Fruit fly (Drosophila melanogaster) whole organism, embryonic: Measurements from ENCODE around the gene Psf2.

Source experiments
- C15 ChIP-seq: fragments of 200-800 bp; sonication (Bioruptor generic); IDR thresholded peaks from 3 replicates; pipeline ENCODE4 v1.3.6; 2022; ENCODE audit warnings: missing biosample characterization, missing genetic modification characterization
- CG10147 ChIP-seq: fragments of 200-800 bp; sonication (Bioruptor generic); optimal IDR thresholded peaks from 2 replicates; lab custom pipeline; 2019; ENCODE audit warnings: missing biosample characterization, mild to moderate bottlenecking, missing genetic modification characterization, moderate library complexity
- CG10209 ChIP-seq: fragments of 200-800 bp; sonication (Bioruptor generic); optimal IDR thresholded peaks from 3 replicates; lab custom pipeline; 2017; ENCODE audit warnings: missing biosample characterization, mild to moderate bottlenecking, missing genetic modification characterization, missing genetic modification reagents
- CG10366 ChIP-seq: fragments of 200-800 bp; sonication (Bioruptor generic); IDR thresholded peaks from 2 replicates; pipeline ENCODE4 v1.3.6; 2022; ENCODE audit warnings: missing biosample characterization, missing genetic modification characterization
- CG10979 ChIP-seq: fragments of 200-800 bp; sonication (Bioruptor generic); optimal IDR thresholded peaks from 2 replicates; lab custom pipeline; 2018; ENCODE audit warnings: missing biosample characterization, mild to moderate bottlenecking, missing genetic modification characterization, moderate library complexity
- CG11247 ChIP-seq: fragments of 200-800 bp; sonication (Bioruptor generic); IDR thresholded peaks from 2 replicates; pipeline ENCODE4 v1.3.6; 2022; ENCODE audit warnings: missing biosample characterization, missing genetic modification characterization
- CG12236 ChIP-seq: fragments of 200-800 bp; sonication (Bioruptor generic); optimal IDR thresholded peaks from 2 replicates; lab custom pipeline; 2016; ENCODE audit warnings: missing biosample characterization, missing genetic modification characterization
- CG14014 ChIP-seq: fragments of 200-800 bp; sonication (Bioruptor generic); IDR thresholded peaks from 2 replicates; pipeline ENCODE4 v1.3.6; 2022; ENCODE audit warnings: missing biosample characterization, missing genetic modification characterization
- CG1792 ChIP-seq: fragments of 200-800 bp; sonication (Bioruptor generic); optimal IDR thresholded peaks from 2 replicates; lab custom pipeline; 2016; ENCODE audit warnings: missing biosample characterization, missing genetic modification characterization
- CG18476 ChIP-seq: fragments of 200-800 bp; sonication (Bioruptor generic); optimal IDR thresholded peaks from 2 replicates; lab custom pipeline; 2016; ENCODE audit warnings: missing biosample characterization, mild to moderate bottlenecking, missing genetic modification characterization
- CG18599 ChIP-seq: fragments of 200-800 bp; sonication (Bioruptor generic); optimal IDR thresholded peaks from 3 replicates; lab custom pipeline; 2017; ENCODE audit warnings: missing biosample characterization, missing genetic modification characterization, mild to moderate bottlenecking, moderate library complexity, missing genetic modification reagents
- CG30431 ChIP-seq: fragments of 200-800 bp; sonication (Bioruptor generic); optimal IDR thresholded peaks from 2 replicates; lab custom pipeline; 2017; ENCODE audit warnings: missing biosample characterization, missing genetic modification characterization
- CG33213 ChIP-seq: fragments of 200-800 bp; sonication (Bioruptor generic); optimal IDR thresholded peaks from 3 replicates; lab custom pipeline; 2016; ENCODE audit warnings: missing biosample characterization, missing genetic modification characterization
- CG7745 ChIP-seq: fragments of 200-800 bp; sonication (Bioruptor generic); optimal IDR thresholded peaks from 2 replicates; lab custom pipeline; 2018; ENCODE audit warnings: missing biosample characterization, mild to moderate bottlenecking, missing genetic modification characterization, moderate library complexity
- CG9609 ChIP-seq: fragments of 200-800 bp; sonication (Bioruptor generic); optimal IDR thresholded peaks from 3 replicates; lab custom pipeline; 2016; ENCODE audit warnings: missing biosample characterization, missing genetic modification characterization
- CG9727 ChIP-seq: fragments of 200-800 bp; sonication (Bioruptor generic); optimal IDR thresholded peaks from 3 replicates; lab custom pipeline; 2017; ENCODE audit warnings: missing biosample characterization, mild to moderate bottlenecking, missing genetic modification characterization
- Dbx ChIP-seq: fragments of 200-800 bp; sonication (Bioruptor generic); IDR thresholded peaks from 3 replicates; pipeline ENCODE4 v1.3.6; 2022; ENCODE audit warnings: missing biosample characterization, missing genetic modification characterization
- Doc3 ChIP-seq: fragments of 200-800 bp; sonication (Bioruptor generic); IDR thresholded peaks from 3 replicates; pipeline ENCODE4 v1.3.6; 2022; ENCODE audit warnings: missing biosample characterization, missing genetic modification characterization; ENCODE audit not compliant: partially characterized antibody
- ERR ChIP-seq: fragments of 200-800 bp; sonication (Bioruptor generic); optimal IDR thresholded peaks from 2 replicates; lab custom pipeline; 2016; ENCODE audit warnings: missing biosample characterization, missing genetic modification characterization
- Hey ChIP-seq: fragments of 200-800 bp; sonication (Bioruptor generic); optimal IDR thresholded peaks from 3 replicates; lab custom pipeline; 2018; ENCODE audit warnings: missing biosample characterization, mild to moderate bottlenecking, missing genetic modification characterization
- NFAT ChIP-seq: fragments of 200-800 bp; sonication (Bioruptor generic); IDR thresholded peaks from 2 replicates; pipeline ENCODE4 v1.3.6; 2022; ENCODE audit warnings: missing biosample characterization, missing genetic modification characterization
- Poxn ChIP-seq: fragments of 200-800 bp; sonication (Bioruptor generic); IDR thresholded peaks from 2 replicates; pipeline ENCODE4 v1.3.6; 2022; ENCODE audit warnings: missing biosample characterization, missing genetic modification characterization
- Sry-β ChIP-seq: fragments of 200-800 bp; sonication (Bioruptor generic); optimal IDR thresholded peaks from 2 replicates; lab custom pipeline; 2018; ENCODE audit warnings: missing biosample characterization, mild to moderate bottlenecking, missing genetic modification characterization, moderate library complexity
- ac ChIP-seq: fragments of 200-800 bp; sonication (Bioruptor generic); optimal IDR thresholded peaks from 3 replicates; lab custom pipeline; 2017; ENCODE audit warnings: missing biosample characterization, mild to moderate bottlenecking, missing genetic modification characterization
- bigmax ChIP-seq: fragments of 200-800 bp; sonication (Bioruptor generic); optimal IDR thresholded peaks from 2 replicates; lab custom pipeline; 2018; ENCODE audit warnings: missing biosample characterization, mild to moderate bottlenecking, missing genetic modification characterization
- bsh ChIP-seq, 2 experiments: fragments of 200-800 bp; sonication (Bioruptor generic); optimal IDR thresholded peaks; 2 replicates each; lab custom pipeline; 2017 to 2018; ENCODE audit warnings: mild to moderate bottlenecking in 2 of 2, missing biosample characterization in 2 of 2, missing genetic modification characterization in 2 of 2, moderate library complexity in 1 of 2
- btn ChIP-seq: fragments of 200-800 bp; sonication (Bioruptor generic); optimal IDR thresholded peaks from 2 replicates; lab custom pipeline; 2016; ENCODE audit warnings: missing biosample characterization, missing genetic modification characterization
- caup ChIP-seq: fragments of 200-800 bp; sonication (Bioruptor generic); optimal IDR thresholded peaks from 3 replicates; lab custom pipeline; 2017; ENCODE audit warnings: missing biosample characterization, mild to moderate bottlenecking, missing genetic modification characterization, moderate library complexity; ENCODE audit not compliant: severe bottlenecking
- crp ChIP-seq, 2 experiments: fragments of 200-800 bp; sonication (Bioruptor generic); optimal IDR thresholded peaks; 2 replicates in 1 of 2; 3 replicates in 1 of 2; lab custom pipeline; 2017; ENCODE audit warnings: missing biosample characterization in 2 of 2, missing genetic modification characterization in 2 of 2, mild to moderate bottlenecking in 1 of 2, moderate library complexity in 1 of 2
- dati ChIP-seq: fragments of 200-800 bp; sonication (Bioruptor generic); IDR thresholded peaks from 2 replicates; pipeline ENCODE4 v1.3.6; 2022; ENCODE audit warnings: missing biosample characterization, missing genetic modification characterization
- eve ChIP-seq, 2 experiments: fragments of >200 bp; optimal IDR thresholded peaks; 2 replicates each; lab custom pipeline; 2017; ENCODE audit warnings: missing biosample characterization in 2 of 2, missing genetic modification characterization in 2 of 2
- gfzf ChIP-seq: fragments of 200-800 bp; sonication (Bioruptor generic); optimal IDR thresholded peaks from 2 replicates; lab custom pipeline; 2016; ENCODE audit warnings: missing biosample characterization, mild to moderate bottlenecking, missing genetic modification characterization, moderate library complexity
- h ChIP-seq: fragments of >200 bp; optimal IDR thresholded peaks from 2 replicates; lab custom pipeline; 2017
- jing ChIP-seq: fragments of 200-800 bp; sonication (Bioruptor generic); optimal IDR thresholded peaks from 2 replicates; lab custom pipeline; 2018; ENCODE audit warnings: missing biosample characterization, mild to moderate bottlenecking, missing genetic modification characterization
- kah ChIP-seq: fragments of 200-800 bp; sonication (Bioruptor generic); optimal IDR thresholded peaks from 2 replicates; lab custom pipeline; 2018; ENCODE audit warnings: missing biosample characterization, mild to moderate bottlenecking, missing genetic modification characterization
- lov ChIP-seq, 2 experiments: fragments of 200-800 bp in 1 of 2; fragments of >200 bp in 1 of 2; sonication (Bioruptor generic) in 1 of 2; IDR thresholded peaks in 1 of 2; optimal IDR thresholded peaks in 1 of 2; 2 replicates in 1 of 2; 3 replicates in 1 of 2; pipeline versions ENCODE4 v1.3.6 to Lab custom; 2017 to 2022; ENCODE audit warnings: missing biosample characterization in 1 of 2, missing genetic modification characterization in 1 of 2
- phol ChIP-seq: fragments of 200-800 bp; sonication (Bioruptor generic); optimal IDR thresholded peaks from 3 replicates; lab custom pipeline; 2018; ENCODE audit warnings: missing biosample characterization, mild to moderate bottlenecking, missing genetic modification characterization, moderate library complexity
- prd ChIP-seq, 3 experiments: fragments of >200 bp in 2 of 3; fragments of 200-800 bp in 1 of 3; sonication (Bioruptor generic) in 1 of 3; optimal IDR thresholded peaks in 2 of 3; IDR thresholded peaks in 1 of 3; 2 replicates in 2 of 3; 3 replicates in 1 of 3; pipeline versions ENCODE4 v1.3.6 to Lab custom; 2017 to 2022; ENCODE audit warnings: missing biosample characterization in 1 of 3, missing genetic modification characterization in 1 of 3
- ro ChIP-seq: fragments of 200-800 bp; sonication (Bioruptor generic); IDR thresholded peaks from 2 replicates; pipeline ENCODE4 v1.3.6; 2022; ENCODE audit warnings: missing biosample characterization, missing genetic modification characterization
- row ChIP-seq: fragments of 200-800 bp; sonication (Bioruptor generic); IDR thresholded peaks from 3 replicates; pipeline ENCODE4 v1.3.6; 2022; ENCODE audit warnings: missing biosample characterization, missing genetic modification characterization
- salm ChIP-seq: fragments of 200-800 bp; sonication (Bioruptor generic); optimal IDR thresholded peaks from 2 replicates; lab custom pipeline; 2018; ENCODE audit warnings: missing biosample characterization, mild to moderate bottlenecking, missing genetic modification characterization
- schlank ChIP-seq: fragments of 200-800 bp; sonication (Bioruptor generic); optimal IDR thresholded peaks from 2 replicates; lab custom pipeline; 2018; ENCODE audit warnings: missing biosample characterization, mild to moderate bottlenecking, missing genetic modification characterization
- tll ChIP-seq, 2 experiments: fragments of 200-800 bp in 1 of 2; fragments of >200 bp in 1 of 2; sonication (Bioruptor generic) in 1 of 2; optimal IDR thresholded peaks; 2 replicates each; lab custom pipeline; 2017 to 2019; ENCODE audit warnings: missing biosample characterization in 2 of 2, missing genetic modification characterization in 2 of 2, mild to moderate bottlenecking in 1 of 2, moderate library complexity in 1 of 2
- twi ChIP-seq: fragments of 200-800 bp; optimal IDR thresholded peaks from 2 replicates; lab custom pipeline; 2019; ENCODE audit warnings: missing biosample characterization, mild to moderate bottlenecking, missing genetic modification characterization, moderate library complexity
- tx ChIP-seq: fragments of 200-800 bp; sonication (Bioruptor generic); optimal IDR thresholded peaks from 2 replicates; lab custom pipeline; 2016; ENCODE audit warnings: missing biosample characterization, missing genetic modification characterization
- unc-4 ChIP-seq: fragments of 200-800 bp; sonication (Bioruptor generic); IDR thresholded peaks from 2 replicates; pipeline ENCODE4 v1.3.6; 2022; ENCODE audit warnings: missing biosample characterization, missing genetic modification characterization; ENCODE audit not compliant: partially characterized antibody
- zfh2 ChIP-seq: fragments of 200-800 bp; sonication (Bioruptor generic); optimal IDR thresholded peaks from 2 replicates; lab custom pipeline; 2016; ENCODE audit warnings: missing biosample characterization, missing genetic modification characterization

Gene Psf2

DNA sequence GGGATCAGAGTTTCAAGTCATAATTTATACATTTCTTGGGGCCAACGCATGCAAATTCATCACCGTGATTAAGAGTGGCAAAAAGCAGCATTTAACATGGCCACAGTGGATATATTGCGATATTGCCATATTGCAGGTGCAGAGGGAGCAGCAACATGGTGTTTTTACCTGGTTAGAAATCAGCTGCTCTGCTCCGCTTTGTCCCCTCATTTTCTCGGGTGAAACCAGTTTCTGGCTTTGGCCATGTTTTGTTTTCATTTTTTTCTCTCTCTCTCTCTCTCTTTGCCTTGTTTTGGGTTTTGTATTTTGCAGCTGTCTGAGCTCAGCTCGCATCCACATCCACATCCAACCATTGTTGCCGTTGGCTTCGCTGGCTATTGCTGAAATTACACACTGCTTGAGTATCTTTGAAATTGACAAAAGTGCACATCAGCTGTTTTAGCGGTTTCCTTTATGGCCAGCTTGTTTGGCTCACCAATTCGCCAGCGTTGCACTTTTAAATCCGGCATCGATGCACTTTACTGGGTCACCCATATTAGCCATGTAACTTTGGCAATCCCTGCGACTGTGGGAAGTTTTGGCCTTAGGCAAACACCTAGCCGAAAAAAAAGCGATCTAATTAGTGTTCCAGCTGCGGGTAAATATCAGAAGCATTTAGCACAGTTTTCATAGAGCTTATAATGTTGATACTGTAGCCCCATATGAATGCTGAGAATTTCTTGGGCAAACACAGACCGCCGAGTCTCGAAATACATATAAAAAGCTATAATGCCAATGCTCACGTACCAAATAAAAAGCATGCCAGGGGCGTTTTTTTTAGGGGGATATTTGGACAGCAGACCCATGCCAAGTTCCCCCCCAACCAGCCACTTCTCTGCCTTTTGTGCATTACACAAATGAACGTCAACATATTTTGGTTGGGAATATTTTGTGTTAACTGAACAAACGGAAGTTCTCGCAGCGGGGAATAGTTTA is 11.8 kb downstream of the Psf2 start (continued):
- TF ChIP-seq lov (optimal IDR thresholded peaks at IDR 0.05; lab: Kevin White, UChicago) (no peak), lov (GFP tag; IDR thresholded peaks at IDR 0.05; lab: Robert Waterston, UW) (no peak), bsh (GFP tag; optimal IDR thresholded peaks at IDR 0.05; lab: Kevin White, UChicago) (peak in 1 of 2 experiments; percentile 33), CG14014 (GFP tag; lab: Robert Waterston, UW) (0 out of 2 replicates have a peak, but pooled peaks have one; percentile 26), CG30431 (GFP tag; lab: Kevin White, UChicago) (no peak), prd (optimal IDR thresholded peaks at IDR 0.05; lab: Kevin White, UChicago) (no peak), prd (GFP tag; IDR thresholded peaks at IDR 0.05; lab: Robert Waterston, UW) (no peak), bigmax (GFP tag; lab: Kevin White, UChicago) (no peak), twi (tag; lab: Kevin White, UChicago) (no peak), NFAT (GFP tag; lab: Robert Waterston, UW) (peak; percentile 22; the same call in 1 of the 2 replicates), CG12236 (GFP tag; lab: Kevin White, UChicago) (no peak), phol (tag; lab: Kevin White, UChicago) (peak; percentile 8), crp (GFP tag; optimal IDR thresholded peaks at IDR 0.05; lab: Kevin White, UChicago) (no peak), dati (GFP tag; lab: Robert Waterston, UW) (no peak), C15 (GFP tag; lab: Robert Waterston, UW) (no peak), tx (no peak), ac (GFP tag; lab: Kevin White, UChicago) (peak; percentile 89), caup (GFP tag; lab: Kevin White, UChicago) (no peak), Poxn (GFP tag; lab: Robert Waterston, UW) (no peak), ro (GFP tag; lab: Robert Waterston, UW) (no peak), eve (GFP tag; optimal IDR thresholded peaks at IDR 0.05; lab: Kevin White, UChicago) (no peak), CG9609 (GFP tag; lab: Kevin White, UChicago) (no peak), unc-4 (no peak), schlank (tag; lab: Kevin White, UChicago) (no peak), h (lab: Kevin White, UChicago) (no peak), CG10147 (GFP tag; lab: Kevin White, UChicago) (no peak), CG18599 (GFP tag; lab: Kevin White, UChicago) (peak; percentile 15), Doc3 (no peak), CG1792 (no peak), row (GFP tag; lab: Robert Waterston, UW) (no peak), Hey (no peak), gfzf (GFP tag; lab: Kevin White, UChicago) (no peak), CG10366 (GFP tag; lab: Robert Waterston, UW) (no peak), tll (GFP tag; optimal IDR thresholded peaks at IDR 0.05; lab: Kevin White, UChicago) (no peak), jing (GFP tag; lab: Kevin White, UChicago) (no peak), CG9727 (GFP tag; lab: Kevin White, UChicago) (no peak), ERR (GFP tag; lab: Kevin White, UChicago) (no peak), CG10209 (GFP tag; lab: Kevin White, UChicago) (peak; percentile 4), CG33213 (GFP tag; lab: Kevin White, UChicago) (no peak), Dbx (GFP tag; lab: Robert Waterston, UW) (no peak), kah (GFP tag; lab: Kevin White, UChicago) (no peak), zfh2 (GFP tag; lab: Kevin White, UChicago) (no peak), btn (GFP tag; lab: Kevin White, UChicago) (no peak), Sry-β (GFP tag; lab: Kevin White, UChicago) (no peak), CG10979 (tag; lab: Kevin White, UChicago) (no peak), salm (tag; lab: Kevin White, UChicago) (no peak), CG7745 (no peak), CG11247 (GFP tag; lab: Robert Waterston, UW) (no peak), CG18476 (no peak)
